Fruit fly (Drosophila melanogaster) whole organism, adult: Measurements from ENCODE around the gene Doc2.

Source experiments
- CG11617 ChIP-seq: fragments of 200-800 bp; sonication (Bioruptor generic); optimal IDR thresholded peaks from 2 replicates; lab custom pipeline; 2017; ENCODE audit warnings: mild to moderate bottlenecking, missing biosample characterization, missing genetic modification reagents, missing genetic modification characterization
- CG5204 ChIP-seq: fragments of 200-800 bp; sonication (Bioruptor generic); optimal IDR thresholded peaks from 2 replicates; lab custom pipeline; 2016; ENCODE audit warnings: missing biosample characterization, missing genetic modification characterization
- CG7045 ChIP-seq: fragments of 200-800 bp; sonication (Bioruptor generic); optimal IDR thresholded peaks from 2 replicates; lab custom pipeline; 2017; ENCODE audit warnings: missing biosample characterization, mild to moderate bottlenecking, missing genetic modification characterization
- cnc ChIP-seq, 2 experiments: fragments of >200 bp; optimal IDR thresholded peaks; 2 replicates each; lab custom pipeline; 2017

DNA sequence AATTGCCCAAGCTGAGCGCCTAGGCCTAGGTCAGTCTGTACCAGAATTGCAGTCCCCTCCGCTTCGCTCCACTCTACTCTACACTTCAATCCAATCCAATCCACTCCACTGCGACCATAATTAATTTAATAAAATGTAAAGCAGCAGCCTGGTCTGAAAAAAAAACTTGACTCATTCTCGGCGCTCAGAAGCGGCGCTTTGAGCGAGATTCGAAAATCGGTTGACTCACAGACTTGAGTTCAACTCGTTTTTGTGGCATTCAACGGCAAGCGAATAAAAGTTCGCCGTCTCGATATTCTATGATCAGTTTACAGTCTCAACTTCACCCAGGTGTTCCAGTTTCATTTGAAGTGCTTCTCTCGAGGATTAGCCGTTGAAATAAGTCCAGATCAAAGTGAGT is 37.6 kb downstream of the Doc2 start, which contains the start of gene CG13314:
- TF ChIP-seq cnc (optimal IDR thresholded peaks at IDR 0.05; lab: Kevin White, UChicago) (no peak), CG5204 (GFP tag; lab: Kevin White, UChicago) (no peak), CG11617 (no peak), CG7045 (GFP tag; lab: Kevin White, UChicago) (no peak)
